Fruit fly (Drosophila melanogaster): Measurements from ENCODE around the gene CG11590.

The CG11590 gene

dm6 chrX:14218045-14218483 lies 18.1 kb downstream of the CG11590 start (continued):
- TF ChIP-seq CG7786 (GFP tag; optimal IDR thresholded peaks at IDR 0.05) = peak; percentile 59
- TF ChIP-seq ara (GFP tag; IDR thresholded peaks at IDR 0.05) = peak; percentile 82
- peak; percentile 77 for TF ChIP-seq H15 (GFP tag; IDR thresholded peaks at IDR 0.05)
- TF ChIP-seq caup (GFP tag; optimal IDR thresholded peaks at IDR 0.05; ENCODE audit: severe bottlenecking) = peak; percentile 85
- TF ChIP-seq CG14441 (GFP tag; IDR thresholded peaks at IDR 0.05) = peak; percentile 83
- TF ChIP-seq Max (GFP tag; optimal IDR thresholded peaks at IDR 0.05) = peak; percentile 71
- peak; percentile 65 for TF ChIP-seq CG8290 (GFP tag; optimal IDR thresholded peaks at IDR 0.05)
- no peak for TF ChIP-seq CG8290 (tag; optimal IDR thresholded peaks at IDR 0.05)
- peak; percentile 10 for TF ChIP-seq ab (GFP tag; optimal IDR thresholded peaks at IDR 0.05)
- TF ChIP-seq Dip2 (GFP tag; IDR thresholded peaks at IDR 0.05) = no peak
- peak; percentile 52 for TF ChIP-seq Bdp1 (GFP tag; optimal IDR thresholded peaks at IDR 0.05)
- TF ChIP-seq nmo (GFP tag; optimal IDR thresholded peaks at IDR 0.05) = peak; percentile 90
- peak; percentile 65 for TF ChIP-seq CG11696 (GFP tag; IDR thresholded peaks at IDR 0.05)
- TF ChIP-seq ash1 (GFP tag; optimal IDR thresholded peaks at IDR 0.05) = no peak
- TF ChIP-seq CG16779 (GFP tag; IDR thresholded peaks at IDR 0.05) = 0 out of 2 replicates have a peak, but pooled peaks have one; percentile 68
- TF ChIP-seq HHEX (GFP tag; optimal IDR thresholded peaks at IDR 0.05) = peak; percentile 81
- no peak for TF ChIP-seq mirr (GFP tag; optimal IDR thresholded peaks at IDR 0.05)
- TF ChIP-seq amos (GFP tag; IDR thresholded peaks at IDR 0.05; ENCODE audit: partially characterized antibody) = no peak
- peak; percentile 70 for TF ChIP-seq CG17612 (GFP tag; IDR thresholded peaks at IDR 0.05)
- peak; percentile 25 for TF ChIP-seq p53 (GFP tag; optimal IDR thresholded peaks at IDR 0.05)
- TF ChIP-seq CTCF (GFP tag; optimal IDR thresholded peaks at IDR 0.05) = peak; percentile 39
- peak; percentile 88 for TF ChIP-seq CG13424 (tag; optimal IDR thresholded peaks at IDR 0.05)
- peak; percentile 70; the same call in 2 of the 3 replicates for TF ChIP-seq CG11093 (GFP tag; IDR thresholded peaks at IDR 0.05)
- no peak for TF ChIP-seq CG10431 (GFP tag; optimal IDR thresholded peaks at IDR 0.05)
- peak; percentile 74 for TF ChIP-seq scrt (GFP tag; optimal IDR thresholded peaks at IDR 0.05)
- no peak for TF ChIP-seq tna (GFP tag; IDR thresholded peaks at IDR 0.05; ENCODE audit: partially characterized antibody)
- TF ChIP-seq fd96Cb (tag; optimal IDR thresholded peaks at IDR 0.05) = peak; percentile 89
- TF ChIP-seq CG15601 (tag; optimal IDR thresholded peaks at IDR 0.05) = peak; percentile 83
- TF ChIP-seq ftz-f1 (GFP tag; optimal IDR thresholded peaks at IDR 0.05) = no peak
- TF ChIP-seq esg (GFP tag; conservative IDR thresholded peaks at IDR 0.05) = peak; percentile 78
- TF ChIP-seq vvl (GFP tag; IDR thresholded peaks at IDR 0.05) = peak; percentile 94
- peak; percentile 89 for TF ChIP-seq row (GFP tag; IDR thresholded peaks at IDR 0.05)
- peak; percentile 79 for TF ChIP-seq CG6683 (GFP tag; optimal IDR thresholded peaks at IDR 0.05)
- TF ChIP-seq CG16813 (GFP tag; IDR thresholded peaks at IDR 0.05; ENCODE audit: partially characterized antibody) = no peak
- TF ChIP-seq maf-S (GFP tag; optimal IDR thresholded peaks at IDR 0.05) = peak; percentile 67
- TF ChIP-seq Bgb (GFP tag; IDR thresholded peaks at IDR 0.05; ENCODE audit: partially characterized antibody) = no peak
- peak; percentile 69 for TF ChIP-seq crc (GFP tag; optimal IDR thresholded peaks at IDR 0.05)
- peak; percentile 89 for TF ChIP-seq grau (tag; optimal IDR thresholded peaks at IDR 0.05)
- TF ChIP-seq HmgZ (tag; optimal IDR thresholded peaks at IDR 0.05) = peak; percentile 79
- TF ChIP-seq CG3838 (GFP tag; optimal IDR thresholded peaks at IDR 0.05) = peak; percentile 35
- TF ChIP-seq Dbx (GFP tag; IDR thresholded peaks at IDR 0.05) = peak; percentile 87
- TF ChIP-seq TFAM (GFP tag; optimal IDR thresholded peaks at IDR 0.05) = no peak
- peak; percentile 80 for TF ChIP-seq odd (GFP tag; optimal IDR thresholded peaks at IDR 0.05)
- peak; percentile 66 for TF ChIP-seq vfl (GFP tag; optimal IDR thresholded peaks at IDR 0.05)
- TF ChIP-seq Mad (GFP tag; optimal IDR thresholded peaks at IDR 0.05) = peak; percentile 28
- TF ChIP-seq CG8359 (GFP tag; optimal IDR thresholded peaks at IDR 0.05; ENCODE audit: borderline replicate concordance) = peak; percentile 74
- no peak for TF ChIP-seq Lpt (GFP tag; optimal IDR thresholded peaks at IDR 0.05)
- peak; percentile 43 for TF ChIP-seq exex (tag; optimal IDR thresholded peaks at IDR 0.05)
- peak; percentile 91 for TF ChIP-seq CG7556 (GFP tag; optimal IDR thresholded peaks at IDR 0.05)
- TF ChIP-seq E2f1 (GFP tag; IDR thresholded peaks at IDR 0.05) = peak; percentile 84
- no peak for TF ChIP-seq abd-A (tag; optimal IDR thresholded peaks at IDR 0.05)
- peak; percentile 86 for TF ChIP-seq tap (tag; optimal IDR thresholded peaks at IDR 0.05)

All from whole organism, embryonic.